Fruit fly (Drosophila melanogaster): ENCODE data around the gene SNF4Agamma.

SNF4Agamma gene

dm6 chr3R:21184373-21185132 lies 44.0 kb downstream of the SNF4Agamma start (continued):
- TF ChIP-seq CG17568 (GFP tag; optimal IDR thresholded peaks at IDR 0.05) (peak; percentile 39), CG10565 (GFP tag; optimal IDR thresholded peaks at IDR 0.05) (peak; percentile 64), CG8478 (optimal IDR thresholded peaks at IDR 0.05) (no peak), CG2199 (GFP tag; IDR thresholded peaks at IDR 0.05) (peak; percentile 95), Atf6 (GFP tag; IDR thresholded peaks at IDR 0.05) (peak; percentile 63), ken (GFP tag; IDR thresholded peaks at IDR 0.05) (peak; percentile 77), CG3065 (GFP tag; optimal IDR thresholded peaks at IDR 0.05) (peak; percentile 80), CG13775 (GFP tag; optimal IDR thresholded peaks at IDR 0.05) (peak; percentile 76), jigr1 (GFP tag; IDR thresholded peaks at IDR 0.05) (no peak), Usf (GFP tag; optimal IDR thresholded peaks at IDR 0.05) (peak; percentile 37), CG5245 (GFP tag; optimal IDR thresholded peaks at IDR 0.05) (peak; percentile 77), Jarid2 (GFP tag; optimal IDR thresholded peaks at IDR 0.05) (peak; percentile 78), nom (GFP tag; optimal IDR thresholded peaks at IDR 0.05) (no peak), fd102C (GFP tag; optimal IDR thresholded peaks at IDR 0.05) (peak; percentile 25), fru (optimal IDR thresholded peaks at IDR 0.05) (no peak), pan (optimal IDR thresholded peaks at IDR 0.05) (no peak), pan (GFP tag; optimal IDR thresholded peaks at IDR 0.05 in 1 of 2, IDR thresholded peaks at IDR 0.05 in 1 of 2) (peak in 1 of 2 experiments; percentile 81), Scr (GFP tag; IDR thresholded peaks at IDR 0.05; ENCODE audit: partially characterized antibody) (peak; percentile 36; the same call in 1 of the 2 replicates), ftz-f1 (GFP tag; optimal IDR thresholded peaks at IDR 0.05) (peak; percentile 33), CG15269 (tag; optimal IDR thresholded peaks at IDR 0.05) (peak; percentile 71), maf-S (GFP tag; optimal IDR thresholded peaks at IDR 0.05) (peak; percentile 81), pzg (GFP tag; optimal IDR thresholded peaks at IDR 0.05) (peak; percentile 32), sens (GFP tag) (peak; percentile 95), crp (GFP tag; optimal IDR thresholded peaks at IDR 0.05) (peak in 1 of 2 experiments; percentile 34), Sox100B (GFP tag; optimal IDR thresholded peaks at IDR 0.05) (peak; percentile 55), CG12942 (GFP tag; optimal IDR thresholded peaks at IDR 0.05) (peak; percentile 40), wek (GFP tag; optimal IDR thresholded peaks at IDR 0.05) (peak; percentile 43), CG2120 (GFP tag; optimal IDR thresholded peaks at IDR 0.05) (peak; percentile 61), dm (GFP tag; optimal IDR thresholded peaks at IDR 0.05) (peak; percentile 66), cato (GFP tag; optimal IDR thresholded peaks at IDR 0.05; ENCODE audit: borderline replicate concordance) (peak; percentile 62), usp (GFP tag; optimal IDR thresholded peaks at IDR 0.05) (no peak), CG9437 (GFP tag; optimal IDR thresholded peaks at IDR 0.05) (peak; percentile 64), exex (tag; optimal IDR thresholded peaks at IDR 0.05) (peak; percentile 6), Hand (GFP tag; optimal IDR thresholded peaks at IDR 0.05) (no peak), Hr3 (GFP tag; optimal IDR thresholded peaks at IDR 0.05) (peak; percentile 77), CG10462 (GFP tag; optimal IDR thresholded peaks at IDR 0.05) (no peak), CG31224 (GFP tag; IDR thresholded peaks at IDR 0.05) (peak; percentile 67), Lpt (GFP tag; optimal IDR thresholded peaks at IDR 0.05) (peak; percentile 95), shn (GFP tag; optimal IDR thresholded peaks at IDR 0.05) (peak; percentile 83), hb (GFP tag; IDR thresholded peaks at IDR 0.05; ENCODE audit: partially characterized antibody) (no peak), Dek (tag; optimal IDR thresholded peaks at IDR 0.05) (peak; percentile 80), GATAe (GFP tag; conservative IDR thresholded peaks at IDR 0.05) (0 out of 2 replicates have a peak, but pooled peaks have one; percentile 11), CG16779 (GFP tag; IDR thresholded peaks at IDR 0.05) (peak; percentile 55; the same call in 1 of the 2 replicates), repo (GFP tag; optimal IDR thresholded peaks at IDR 0.05) (peak; percentile 77), unc-4 (GFP tag; IDR thresholded peaks at IDR 0.05; ENCODE audit: partially characterized antibody) (no peak), zfh2 (GFP tag; optimal IDR thresholded peaks at IDR 0.05) (peak; percentile 63), btn (GFP tag; optimal IDR thresholded peaks at IDR 0.05) (peak; percentile 53), CG14667 (GFP tag; IDR thresholded peaks at IDR 0.05) (peak; percentile 55; the same call in 1 of the 2 replicates), Spps (tag; optimal IDR thresholded peaks at IDR 0.05) (no peak), ap (GFP tag; IDR thresholded peaks at IDR 0.05) (no peak; the same call in 1 of the 2 replicates)
